Fruit fly (Drosophila melanogaster) whole organism, prepupa: ENCODE data around the gene CG46434.
A peak's percentile ranks its signal among the peaks of the same experiment; 100 is the strongest.

Source experiments
- Blimp-1 ChIP-seq: fragments of 200-800 bp; sonication (Bioruptor generic); optimal IDR thresholded peaks from 3 replicates; lab custom pipeline; 2017; ENCODE audit warnings: missing biosample characterization, missing genetic modification characterization, mild to moderate bottlenecking, moderate library complexity, missing genetic modification reagents
- CG10631 ChIP-seq: fragments of 200-800 bp; sonication (Bioruptor generic); optimal IDR thresholded peaks from 2 replicates; lab custom pipeline; 2016; ENCODE audit warnings: missing biosample characterization, missing genetic modification characterization
- CG10669 ChIP-seq: fragments of 200-800 bp; sonication (Bioruptor generic); optimal IDR thresholded peaks from 3 replicates; lab custom pipeline; 2018; ENCODE audit warnings: missing biosample characterization, mild to moderate bottlenecking, missing genetic modification characterization, moderate library complexity
- CG11294 ChIP-seq: fragments of 200-800 bp; sonication (Bioruptor generic); IDR thresholded peaks from 2 replicates; pipeline ENCODE4 v1.3.6; 2022; ENCODE audit warnings: missing biosample characterization, missing genetic modification characterization
- CG11762 ChIP-seq: fragments of 200-800 bp; sonication (Bioruptor generic); optimal IDR thresholded peaks from 3 replicates; lab custom pipeline; 2016; ENCODE audit warnings: missing biosample characterization, missing genetic modification characterization; ENCODE audit not compliant: insufficient read depth
- CG11902 ChIP-seq: fragments of 200-800 bp; sonication (Bioruptor generic); optimal IDR thresholded peaks from 3 replicates; lab custom pipeline; 2016; ENCODE audit warnings: missing biosample characterization, missing genetic modification characterization
- CG15336 ChIP-seq: fragments of 200-800 bp; sonication (Bioruptor generic); IDR thresholded peaks from 2 replicates; pipeline ENCODE4 v1.3.6; 2022; ENCODE audit warnings: missing biosample characterization, missing genetic modification characterization
- CG1621 ChIP-seq: fragments of 200-800 bp; sonication (Bioruptor generic); optimal IDR thresholded peaks from 3 replicates; lab custom pipeline; 2018; ENCODE audit warnings: missing biosample characterization, mild to moderate bottlenecking, missing genetic modification characterization
- CG16779 ChIP-seq: fragments of 200-800 bp; sonication (Bioruptor generic); optimal IDR thresholded peaks from 3 replicates; lab custom pipeline; 2017; ENCODE audit warnings: missing biosample characterization, mild to moderate bottlenecking, missing genetic modification characterization
- CG3032 ChIP-seq: fragments of 200-800 bp; optimal IDR thresholded peaks from 2 replicates; lab custom pipeline; 2019; ENCODE audit warnings: missing biosample characterization, mild to moderate bottlenecking, missing genetic modification characterization, moderate library complexity
- CG31627 ChIP-seq: fragments of 200-800 bp; sonication (Bioruptor generic); optimal IDR thresholded peaks from 3 replicates; lab custom pipeline; 2016; ENCODE audit warnings: missing biosample characterization, missing genetic modification characterization
- CG32006 ChIP-seq: fragments of 200-800 bp; sonication (Bioruptor generic); optimal IDR thresholded peaks from 3 replicates; lab custom pipeline; 2017; ENCODE audit warnings: missing biosample characterization, mild to moderate bottlenecking, missing genetic modification characterization
- CG34406 ChIP-seq: fragments of 200-800 bp; sonication (Bioruptor generic); optimal IDR thresholded peaks from 3 replicates; lab custom pipeline; 2016; ENCODE audit warnings: missing biosample characterization, missing genetic modification characterization
- CG6276 ChIP-seq: fragments of 200-800 bp; sonication (Bioruptor generic); optimal IDR thresholded peaks from 2 replicates; lab custom pipeline; 2017; ENCODE audit warnings: missing biosample characterization, mild to moderate bottlenecking, missing genetic modification characterization
- CG6792 ChIP-seq: fragments of 200-800 bp; sonication (Bioruptor generic); optimal IDR thresholded peaks from 3 replicates; lab custom pipeline; 2016; ENCODE audit warnings: missing biosample characterization, missing genetic modification characterization
- CG6808 ChIP-seq: fragments of 200-800 bp; sonication (Bioruptor generic); optimal IDR thresholded peaks from 3 replicates; lab custom pipeline; 2017; ENCODE audit warnings: missing biosample characterization, missing genetic modification characterization, mild to moderate bottlenecking, moderate library complexity, missing genetic modification reagents
- CG6854 ChIP-seq: fragments of 200-800 bp; sonication (Bioruptor generic); optimal IDR thresholded peaks from 2 replicates; lab custom pipeline; 2017; ENCODE audit warnings: missing biosample characterization, mild to moderate bottlenecking, missing genetic modification characterization
- CG8119 ChIP-seq: fragments of 200-800 bp; sonication (Bioruptor generic); IDR thresholded peaks from 3 replicates; pipeline ENCODE4 v1.3.6; 2022; ENCODE audit warnings: missing biosample characterization, missing genetic modification characterization
- CG9139 ChIP-seq: fragments of 200-800 bp; sonication (Bioruptor generic); optimal IDR thresholded peaks from 3 replicates; lab custom pipeline; 2017; ENCODE audit warnings: missing biosample characterization, mild to moderate bottlenecking, missing genetic modification characterization
- Eip78C ChIP-seq: fragments of 200-800 bp; sonication (Bioruptor generic); peaks from one replicate; lab custom pipeline; 2016; ENCODE audit warnings: missing biosample characterization, missing genetic modification characterization
- Eip93F ChIP-seq: fragments of 200-800 bp; sonication (Bioruptor generic); optimal IDR thresholded peaks from 2 replicates; lab custom pipeline; 2016; ENCODE audit warnings: missing biosample characterization, mild to moderate bottlenecking, missing genetic modification characterization
- Ets21C ChIP-seq: fragments of 200-800 bp; sonication (Bioruptor generic); optimal IDR thresholded peaks from 3 replicates; lab custom pipeline; 2016; ENCODE audit warnings: missing biosample characterization, missing genetic modification characterization
- Ets96B ChIP-seq: fragments of 200-800 bp; optimal IDR thresholded peaks from 2 replicates; lab custom pipeline; 2019; ENCODE audit warnings: missing biosample characterization, mild to moderate bottlenecking, missing genetic modification characterization, moderate library complexity
- Gug ChIP-seq: fragments of 200-800 bp; sonication (Bioruptor generic); IDR thresholded peaks from 2 replicates; pipeline ENCODE4 v1.3.6; 2022; ENCODE audit warnings: missing biosample characterization, missing genetic modification characterization
- Lpt ChIP-seq: fragments of 200-800 bp; sonication (Bioruptor generic); optimal IDR thresholded peaks from 3 replicates; lab custom pipeline; 2016; ENCODE audit warnings: missing biosample characterization, missing genetic modification characterization
- Met ChIP-seq: fragments of 200-800 bp; sonication (Bioruptor generic); optimal IDR thresholded peaks from 3 replicates; lab custom pipeline; 2016; ENCODE audit warnings: missing biosample characterization, missing genetic modification characterization
- Sox102F ChIP-seq: fragments of 200-800 bp; sonication (Bioruptor generic); optimal IDR thresholded peaks from 2 replicates; lab custom pipeline; 2016; ENCODE audit warnings: missing biosample characterization, mild to moderate bottlenecking, missing genetic modification characterization
- Sox14 ChIP-seq: fragments of 200-800 bp; sonication (Bioruptor generic); optimal IDR thresholded peaks from 3 replicates; lab custom pipeline; 2016; ENCODE audit warnings: missing biosample characterization, missing genetic modification characterization
- achi ChIP-seq: fragments of 200-800 bp; sonication (Bioruptor generic); optimal IDR thresholded peaks from 3 replicates; lab custom pipeline; 2016; ENCODE audit warnings: missing biosample characterization, missing genetic modification characterization
- acj6 ChIP-seq: fragments of 200-800 bp; sonication (Bioruptor generic); optimal IDR thresholded peaks from 3 replicates; lab custom pipeline; 2016; ENCODE audit warnings: missing biosample characterization, missing genetic modification characterization
- cyc ChIP-seq: fragments of 200-800 bp; sonication (Bioruptor generic); optimal IDR thresholded peaks from 3 replicates; lab custom pipeline; 2016; ENCODE audit warnings: missing biosample characterization, missing genetic modification characterization
- dac ChIP-seq: fragments of 200-800 bp; sonication (Bioruptor generic); optimal IDR thresholded peaks from 2 replicates; lab custom pipeline; 2017; ENCODE audit warnings: missing biosample characterization, mild to moderate bottlenecking, missing genetic modification characterization
- dsx ChIP-seq: fragments of 200-800 bp; optimal IDR thresholded peaks from 3 replicates; lab custom pipeline; 2019; ENCODE audit warnings: missing biosample characterization, mild to moderate bottlenecking, missing genetic modification characterization, moderate library complexity; ENCODE audit not compliant: poor library complexity, severe bottlenecking
- eg ChIP-seq: fragments of 200-800 bp; sonication (Bioruptor generic); IDR thresholded peaks from 3 replicates; pipeline ENCODE4 v1.3.6; 2022; ENCODE audit warnings: missing biosample characterization, missing genetic modification characterization
- fd59A ChIP-seq: fragments of 200-800 bp; sonication (Bioruptor generic); optimal IDR thresholded peaks from 2 replicates; lab custom pipeline; 2017; ENCODE audit warnings: missing biosample characterization, mild to moderate bottlenecking, missing genetic modification characterization, missing genetic modification reagents
- fkh ChIP-seq: fragments of 200-800 bp; sonication (Bioruptor generic); optimal IDR thresholded peaks from 3 replicates; lab custom pipeline; 2017; ENCODE audit warnings: missing biosample characterization, mild to moderate bottlenecking, missing genetic modification characterization, moderate library complexity
- lz ChIP-seq: fragments of 200-800 bp; sonication (Bioruptor generic); optimal IDR thresholded peaks from 3 replicates; lab custom pipeline; 2016; ENCODE audit warnings: missing biosample characterization, missing genetic modification characterization
- net ChIP-seq: fragments of 200-800 bp; sonication (Bioruptor generic); optimal IDR thresholded peaks from 3 replicates; lab custom pipeline; 2016; ENCODE audit warnings: missing biosample characterization, missing genetic modification characterization
- salr ChIP-seq, 2 experiments: fragments of 200-800 bp; sonication (Bioruptor generic); optimal IDR thresholded peaks; 3 replicates each; lab custom pipeline; 2016 to 2018; ENCODE audit warnings: missing biosample characterization in 2 of 2, missing genetic modification characterization in 2 of 2, mild to moderate bottlenecking in 1 of 2
- svp ChIP-seq: fragments of 200-800 bp; sonication (Bioruptor generic); peaks from one replicate; lab custom pipeline; 2016; ENCODE audit warnings: missing biosample characterization, missing genetic modification characterization

Gene CG46434

DNA sequence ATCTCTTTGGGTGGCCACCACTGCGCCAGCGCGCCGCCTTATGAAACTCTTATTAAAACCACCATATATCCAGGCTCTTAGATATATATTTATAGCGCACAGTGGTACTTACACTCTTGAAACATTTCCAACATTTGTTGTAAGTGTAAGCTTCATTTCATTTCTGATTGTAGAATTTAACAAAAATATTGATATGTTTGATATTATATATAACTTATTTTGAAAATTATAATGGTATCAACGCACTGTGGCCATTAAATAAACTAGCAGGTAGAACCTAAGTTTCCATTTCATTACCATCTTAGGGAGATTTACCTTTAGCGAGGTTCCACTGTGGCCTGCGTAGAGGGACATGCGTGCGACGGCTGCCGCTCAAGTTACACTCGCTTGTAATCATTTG, 19.3 kb downstream of the CG46434 start (continued):
- TF ChIP-seq Met (GFP tag; lab: Kevin White, UChicago): no peak

- 0 out of 3 replicates have a peak, but pooled peaks have one; percentile 29 for TF ChIP-seq eg (GFP tag; lab: Robert Waterston, UW)
- TF ChIP-seq Ets96B (tag; lab: Kevin White, UChicago): no peak
Measured at dm6 chr3L:19521093-19521492, 22.9 kb downstream of the CG46434 start.

- TF ChIP-seq Lpt (GFP tag; lab: Kevin White, UChicago) (peak; percentile 4), lz (GFP tag; lab: Kevin White, UChicago) (no peak), CG10669 (GFP tag; lab: Kevin White, UChicago) (no peak), CG15336 (GFP tag; lab: Robert Waterston, UW) (peak; percentile 36; the same call in 1 of the 2 replicates), CG31627 (GFP tag; lab: Kevin White, UChicago) (no peak), CG10631 (GFP tag; lab: Kevin White, UChicago) (no peak), Eip78C (GFP tag; lab: Kevin White, UChicago) (peak; percentile 18)
Measured at dm6 chr3L:19520645-19521044, 23.4 kb downstream of the CG46434 start, which contains the start of gene Cpr76Bc. Gene Cpr76Bc (plus strand): TSS chr3L:19520945.

dm6 chr3L:19519349-19519748, 24.7 kb downstream of the CG46434 start, which contains the start of gene Cpr76Bb:
Gene Cpr76Bb (plus strand): TSS chr3L:19519649.
- TF ChIP-seq CG8119: no peak
- TF ChIP-seq CG34406 (GFP tag; lab: Kevin White, UChicago): no peak
- TF ChIP-seq acj6 (GFP tag; lab: Kevin White, UChicago): no peak
- TF ChIP-seq Lpt (GFP tag; lab: Kevin White, UChicago): no peak
- TF ChIP-seq Sox102F: no peak
- TF ChIP-seq dac (GFP tag; lab: Kevin White, UChicago): no peak
- no peak for TF ChIP-seq CG1621
- TF ChIP-seq CG16779 (tag; lab: Kevin White, UChicago): no peak
- no peak for TF ChIP-seq CG6276 (GFP tag; lab: Kevin White, UChicago)
- no peak for TF ChIP-seq CG11294 (GFP tag; lab: Robert Waterston, UW)
- TF ChIP-seq Sox14 (GFP tag; lab: Kevin White, UChicago): no peak
- TF ChIP-seq CG11762 (GFP tag; lab: Kevin White, UChicago): no peak
- TF ChIP-seq cyc (GFP tag; lab: Kevin White, UChicago): no peak
- TF ChIP-seq Blimp-1 (GFP tag; lab: Kevin White, UChicago): no peak
- TF ChIP-seq CG3032: no peak
- TF ChIP-seq CG31627 (GFP tag; lab: Kevin White, UChicago): no peak
- TF ChIP-seq achi: no peak
- no peak for TF ChIP-seq CG10669 (GFP tag; lab: Kevin White, UChicago)
- no peak for TF ChIP-seq fd59A (GFP tag; lab: Kevin White, UChicago)
- no peak for TF ChIP-seq Gug (GFP tag; lab: Robert Waterston, UW)

DNA sequence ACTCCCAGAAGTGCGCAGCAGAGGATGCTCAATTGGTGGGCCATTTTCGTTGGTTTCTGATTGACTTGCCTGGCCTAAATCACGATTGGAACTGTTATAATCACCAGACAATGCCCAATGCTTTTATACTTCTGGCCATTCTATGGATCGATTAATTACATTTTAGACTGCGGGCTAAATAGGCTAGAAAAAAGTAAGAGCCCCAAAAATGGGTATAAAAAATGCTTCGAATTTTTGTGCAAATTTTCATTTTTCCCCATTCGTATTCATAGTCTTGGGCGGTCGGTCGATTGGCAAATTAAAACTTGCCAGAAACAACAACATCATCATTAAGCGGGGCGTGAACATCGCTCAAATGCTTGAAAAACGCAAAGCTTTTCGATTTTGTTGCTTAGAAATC, 25.8 kb downstream of the CG46434 start, which contains the start of gene Cpr76Ba:
TSS of gene Cpr76Ba (minus strand) at position 101 of the 400 bp plus-strand sequence.
- no peak for TF ChIP-seq lz (GFP tag; lab: Kevin White, UChicago)
- no peak for TF ChIP-seq CG32006 (GFP tag; lab: Kevin White, UChicago)
- TF ChIP-seq CG3032: no peak
- TF ChIP-seq salr (GFP tag; optimal IDR thresholded peaks at IDR 0.05; lab: Kevin White, UChicago): no peak
- no peak for TF ChIP-seq Eip93F
- no peak for TF ChIP-seq dsx
- no peak for TF ChIP-seq Ets96B (tag; lab: Kevin White, UChicago)
- no peak for TF ChIP-seq svp (GFP tag; lab: Kevin White, UChicago)

dm6 chr3L:19516547-19516946, 27.5 kb downstream of the CG46434 start:
- TF ChIP-seq fd59A (GFP tag; lab: Kevin White, UChicago) (no peak), Gug (GFP tag; lab: Robert Waterston, UW) (no peak), Sox102F (no peak), svp (GFP tag; lab: Kevin White, UChicago) (peak; percentile 64), Blimp-1 (GFP tag; lab: Kevin White, UChicago) (no peak), CG31627 (GFP tag; lab: Kevin White, UChicago) (peak; percentile 75), CG6276 (GFP tag; lab: Kevin White, UChicago) (no peak), net (GFP tag; lab: Kevin White, UChicago) (peak; percentile 29), Ets96B (tag; lab: Kevin White, UChicago) (no peak), CG6808 (GFP tag; lab: Kevin White, UChicago) (no peak), CG9139 (GFP tag; lab: Kevin White, UChicago) (no peak), CG1621 (no peak), CG11902 (GFP tag; lab: Kevin White, UChicago) (peak; percentile 63), Ets21C (GFP tag; lab: Kevin White, UChicago) (peak; percentile 27), CG15336 (GFP tag; lab: Robert Waterston, UW) (no peak), CG6854 (no peak), fkh (no peak), CG6792 (GFP tag; lab: Kevin White, UChicago) (peak; percentile 47), dsx (no peak)
